Worm (Caenorhabditis elegans) whole organism, L3 larva: Measurements from ENCODE around the gene srv-8.

Experiments
- R02D3.7 ChIP-seq: fragments of 150-350 bp; optimal IDR thresholded peaks from 2 replicates; lab custom pipeline; 2014; ENCODE audit warnings: missing biosample characterization, missing genetic modification characterization
- ZK546.5 ChIP-seq: sonication (generic microtip); optimal IDR thresholded peaks from 2 replicates; lab custom pipeline; 2017; ENCODE audit warnings: missing biosample characterization, missing genetic modification characterization
- aly-2 ChIP-seq: fragments of 150-350 bp; optimal IDR thresholded peaks from 2 replicates; lab custom pipeline; 2014; ENCODE audit warnings: missing biosample characterization, missing genetic modification characterization
- ama-1 ChIP-seq: fragments of 150-350 bp; optimal IDR thresholded peaks from 2 replicates; lab custom pipeline; 2018
- ceh-16 ChIP-seq: sonication (generic microtip); optimal IDR thresholded peaks from 2 replicates; lab custom pipeline; 2017; ENCODE audit warnings: missing biosample characterization, missing genetic modification characterization
- ceh-28 ChIP-seq: fragments of 150-350 bp; optimal IDR thresholded peaks from 2 replicates; lab custom pipeline; 2014; ENCODE audit warnings: missing biosample characterization, missing genetic modification reagents, missing genetic modification characterization
- ceh-82 ChIP-seq: fragments of 150-350 bp; optimal IDR thresholded peaks from 2 replicates; lab custom pipeline; 2014; ENCODE audit warnings: missing biosample characterization, missing genetic modification characterization
- ceh-9 ChIP-seq: sonication (generic microtip); optimal IDR thresholded peaks from 2 replicates; lab custom pipeline; 2018; ENCODE audit warnings: missing biosample characterization, missing genetic modification characterization
- daf-12 ChIP-seq: fragments of 150-350 bp; optimal IDR thresholded peaks from 2 replicates; lab custom pipeline; 2014; ENCODE audit warnings: missing biosample characterization, missing genetic modification reagents, missing genetic modification characterization
- egl-27 ChIP-seq: sonication (generic microtip); optimal IDR thresholded peaks from 4 replicates; lab custom pipeline; 2017; ENCODE audit warnings: missing biosample characterization, missing genetic modification reagents, missing genetic modification characterization
- egl-5 ChIP-seq: fragments of 150-350 bp; optimal IDR thresholded peaks from 2 replicates; lab custom pipeline; 2017; ENCODE audit warnings: missing biosample characterization, missing genetic modification reagents, missing genetic modification characterization, inconsistent platforms
- elt-1 ChIP-seq: fragments of 150-350 bp; optimal IDR thresholded peaks from 2 replicates; lab custom pipeline; 2014; ENCODE audit warnings: missing biosample characterization, missing genetic modification characterization
- elt-2 ChIP-seq: sonication (generic microtip); optimal IDR thresholded peaks from 2 replicates; lab custom pipeline; 2016; ENCODE audit warnings: missing genetic modification reagents, mild to moderate bottlenecking, missing genetic modification characterization, missing compliant biosample characterization
- elt-3 ChIP-seq, 3 experiments: fragments of 150-350 bp in 1 of 3; sonication (generic microtip) in 2 of 3; optimal IDR thresholded peaks; 2 replicates in 2 of 3; 4 replicates in 1 of 3; lab custom pipeline; 2014 to 2017; ENCODE audit warnings: missing biosample characterization in 3 of 3, missing genetic modification characterization in 3 of 3
- eor-1 ChIP-seq, 2 experiments: fragments of 150-350 bp; optimal IDR thresholded peaks; 2 replicates each; lab custom pipeline; 2014 to 2018; ENCODE audit warnings: missing biosample characterization in 2 of 2, missing genetic modification characterization in 2 of 2
- fkh-10 ChIP-seq: sonication (generic microtip); optimal IDR thresholded peaks from 2 replicates; lab custom pipeline; 2017; ENCODE audit warnings: missing biosample characterization, missing genetic modification reagents, missing genetic modification characterization
- fkh-2 ChIP-seq: fragments of 150-350 bp; optimal IDR thresholded peaks from 2 replicates; lab custom pipeline; 2014; ENCODE audit warnings: missing biosample characterization, missing genetic modification reagents, missing genetic modification characterization
- fos-1 ChIP-seq: fragments of 150-350 bp; optimal IDR thresholded peaks from 2 replicates; lab custom pipeline; 2014; ENCODE audit warnings: missing biosample characterization, missing genetic modification characterization
- hmg-11 ChIP-seq: sonication (generic microtip); optimal IDR thresholded peaks from 2 replicates; lab custom pipeline; 2016; ENCODE audit warnings: missing genetic modification characterization, missing compliant biosample characterization
- jun-1 ChIP-seq: fragments of 150-350 bp; optimal IDR thresholded peaks from 2 replicates; lab custom pipeline; 2014; ENCODE audit warnings: missing biosample characterization, missing genetic modification reagents, missing genetic modification characterization
- lin-15B ChIP-seq: fragments of 150-350 bp; optimal IDR thresholded peaks from 2 replicates; lab custom pipeline; 2014; ENCODE audit warnings: missing biosample characterization, missing genetic modification characterization
- lin-39 ChIP-seq: fragments of 150-350 bp; optimal IDR thresholded peaks from 2 replicates; lab custom pipeline; 2018; ENCODE audit warnings: missing biosample characterization, missing genetic modification reagents, missing genetic modification characterization
- lsy-12 ChIP-seq: sonication (generic microtip); optimal IDR thresholded peaks from 2 replicates; lab custom pipeline; 2016; ENCODE audit warnings: mild to moderate bottlenecking, missing genetic modification characterization, missing compliant biosample characterization
- mdl-1 ChIP-seq: fragments of 150-350 bp; optimal IDR thresholded peaks from 2 replicates; lab custom pipeline; 2014; ENCODE audit warnings: missing biosample characterization, missing genetic modification characterization
- mml-1 ChIP-seq: fragments of 150-350 bp; sonication (generic microtip); optimal IDR thresholded peaks from 3 replicates; lab custom pipeline; 2014; ENCODE audit warnings: missing biosample characterization, missing genetic modification characterization
- nfya-1 ChIP-seq: sonication (generic microtip); optimal IDR thresholded peaks from 2 replicates; lab custom pipeline; 2017; ENCODE audit warnings: missing genetic modification characterization, mild to moderate bottlenecking, missing compliant biosample characterization, antibody characterized with exemption, moderate library complexity; ENCODE audit not compliant: insufficient read depth
- nhr-11 ChIP-seq: fragments of 150-350 bp; optimal IDR thresholded peaks from 2 replicates; lab custom pipeline; 2014; ENCODE audit warnings: missing biosample characterization, missing genetic modification characterization
- nhr-12 ChIP-seq: fragments of 150-350 bp; optimal IDR thresholded peaks from 2 replicates; lab custom pipeline; 2014; ENCODE audit warnings: missing biosample characterization, missing genetic modification characterization
- nhr-23 ChIP-seq: fragments of 150-350 bp; optimal IDR thresholded peaks from 2 replicates; lab custom pipeline; 2014; ENCODE audit warnings: missing biosample characterization, missing genetic modification reagents, missing genetic modification characterization
- nhr-237 ChIP-seq: fragments of 150-350 bp; optimal IDR thresholded peaks from 2 replicates; lab custom pipeline; 2014; ENCODE audit warnings: missing biosample characterization, missing genetic modification characterization
- nhr-25 ChIP-seq: sonication (generic microtip); optimal IDR thresholded peaks from 2 replicates; lab custom pipeline; 2017; ENCODE audit warnings: missing biosample characterization, missing genetic modification characterization
- nhr-28 ChIP-seq: fragments of 150-350 bp; optimal IDR thresholded peaks from 2 replicates; lab custom pipeline; 2014; ENCODE audit warnings: missing biosample characterization, missing genetic modification characterization
- nhr-43 ChIP-seq: sonication (generic microtip); optimal IDR thresholded peaks from 2 replicates; lab custom pipeline; 2016; ENCODE audit warnings: mild to moderate bottlenecking, missing genetic modification characterization, missing compliant biosample characterization; ENCODE audit not compliant: poor library complexity, severe bottlenecking
- nhr-67 ChIP-seq: fragments of 150-350 bp; optimal IDR thresholded peaks from 2 replicates; lab custom pipeline; 2014; ENCODE audit warnings: missing biosample characterization, missing genetic modification characterization
- nhr-76 ChIP-seq: fragments of 150-350 bp; sonication (generic microtip); optimal IDR thresholded peaks from 5 replicates; lab custom pipeline; 2014; ENCODE audit warnings: missing biosample characterization, missing genetic modification characterization
- nhr-77 ChIP-seq: fragments of 150-350 bp; optimal IDR thresholded peaks from 2 replicates; lab custom pipeline; 2014; ENCODE audit warnings: missing biosample characterization, missing genetic modification characterization
- pha-4 ChIP-seq: fragments of 150-350 bp; optimal IDR thresholded peaks from 2 replicates; lab custom pipeline; 2014; ENCODE audit warnings: missing biosample characterization, missing genetic modification reagents, missing genetic modification characterization
- pqm-1 ChIP-seq: fragments of 150-350 bp; optimal IDR thresholded peaks from 2 replicates; lab custom pipeline; 2017; ENCODE audit warnings: missing biosample characterization, missing genetic modification characterization, inconsistent platforms
- sea-2 ChIP-seq: fragments of 150-350 bp; sonication (generic microtip); optimal IDR thresholded peaks from 4 replicates; lab custom pipeline; 2014; ENCODE audit warnings: missing biosample characterization, missing genetic modification reagents, missing genetic modification characterization
- skn-1 ChIP-seq: fragments of 150-350 bp; optimal IDR thresholded peaks from 2 replicates; lab custom pipeline; 2014; ENCODE audit warnings: missing biosample characterization, missing genetic modification characterization
- snpc-4 ChIP-seq: fragments of 150-350 bp; optimal IDR thresholded peaks from 2 replicates; lab custom pipeline; 2014; ENCODE audit warnings: missing biosample characterization, missing genetic modification characterization
- tbx-2 ChIP-seq: sonication (generic microtip); optimal IDR thresholded peaks from 2 replicates; lab custom pipeline; 2016; ENCODE audit warnings: mild to moderate bottlenecking, missing genetic modification characterization, missing compliant biosample characterization
- unc-39 ChIP-seq: sonication (generic microtip); optimal IDR thresholded peaks from 4 replicates; lab custom pipeline; 2017; ENCODE audit warnings: missing biosample characterization, missing genetic modification characterization
- unc-62 ChIP-seq: fragments of 150-350 bp; sonication (generic microtip); optimal IDR thresholded peaks from 4 replicates; lab custom pipeline; 2014; ENCODE audit warnings: missing biosample characterization, missing genetic modification reagents, missing genetic modification characterization
- zag-1 ChIP-seq: fragments of 150-350 bp; optimal IDR thresholded peaks from 2 replicates; lab custom pipeline; 2014; ENCODE audit warnings: missing biosample characterization, missing genetic modification characterization
- ztf-11 ChIP-seq: fragments of 150-350 bp; optimal IDR thresholded peaks from 2 replicates; lab custom pipeline; 2014; ENCODE audit warnings: missing biosample characterization, missing genetic modification characterization
- ztf-4 ChIP-seq: fragments of 150-350 bp; optimal IDR thresholded peaks from 2 replicates; lab custom pipeline; 2014; ENCODE audit warnings: missing biosample characterization, missing genetic modification characterization

srv-8 gene

ce11 chrV:13420640-13421039, at the start of gene srv-8:
TSS of gene srv-8 (minus strand) at chrV:13420740.
- TF ChIP-seq unc-39 (no peak), egl-5 (tag; lab: Kevin White, UChicago) (no peak), nhr-25 (no peak), snpc-4 (tag; lab: Kevin White, UChicago) (no peak), aly-2 (no peak)

DNA sequence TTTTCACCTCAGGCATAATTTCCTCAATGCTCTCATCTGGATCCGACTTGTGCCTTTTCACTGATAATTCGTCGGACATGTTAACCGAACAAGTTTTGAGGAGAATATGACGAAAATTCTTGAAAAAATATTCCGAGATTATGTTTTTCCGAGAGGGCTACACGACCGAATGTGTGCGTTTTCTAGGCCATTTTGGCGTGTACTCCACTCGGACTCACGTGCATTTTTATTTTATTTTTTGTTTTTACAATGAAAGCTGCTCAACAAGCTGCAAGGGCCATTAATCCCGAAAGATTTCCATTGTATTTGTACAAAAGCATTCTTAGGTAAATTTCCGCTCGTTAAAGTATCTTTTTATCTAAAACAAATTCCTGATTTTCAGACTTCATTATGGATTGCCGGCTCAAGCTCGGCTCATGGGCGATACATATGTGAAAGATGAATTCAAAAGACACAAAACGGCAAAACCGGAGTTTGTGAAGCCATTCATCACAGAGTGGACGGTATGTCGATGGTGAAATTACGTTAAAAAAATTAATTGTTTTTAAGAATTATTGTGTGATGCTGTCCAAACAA, 47.7 kb upstream of the srv-8 start, which contains the start of the genes F25H9.6 and F25H9.7:
TSS of gene F25H9.6 (minus strand) at position 172 of the 576 bp plus-strand sequence.
TSS of gene F25H9.7 (plus strand) at position 187 of the 576 bp plus-strand sequence.
- TF ChIP-seq fkh-2 (tag; lab: Kevin White, UChicago) (no peak), unc-39 (no peak), daf-12 (no peak), nhr-43 (tag; lab: Kevin White, UChicago) (peak; percentile 95), pha-4 (no peak), lin-39 (tag; lab: Kevin White, UChicago) (peak; percentile 49), ZK546.5 (tag; lab: Kevin White, UChicago) (no peak), ceh-16 (tag; lab: Kevin White, UChicago) (no peak), egl-5 (tag; lab: Kevin White, UChicago) (no peak), unc-62 (GFP tag; lab: Kevin White, UChicago) (no peak), nhr-237 (tag; lab: Kevin White, UChicago) (no peak), ama-1 (no peak), jun-1 (peak; percentile 54), eor-1 (tag; optimal IDR thresholded peaks at IDR 0.05; lab: Kevin White, UChicago) (no peak), elt-2 (tag; lab: Kevin White, UChicago) (peak; percentile 47), elt-3 (tag; optimal IDR thresholded peaks at IDR 0.05; lab: Kevin White, UChicago) (no peak), fos-1 (tag; lab: Kevin White, UChicago) (no peak), egl-27 (peak; percentile 18), ceh-28 (tag; lab: Kevin White, UChicago) (peak; percentile 9), nhr-23 (tag; lab: Kevin White, UChicago) (peak; percentile 56), lin-15B (tag; lab: Kevin White, UChicago) (peak; percentile 76), elt-1 (tag; lab: Kevin White, UChicago) (no peak), ztf-4 (tag; lab: Kevin White, UChicago) (no peak), tbx-2 (tag; lab: Kevin White, UChicago) (peak; percentile 39), skn-1 (tag; lab: Kevin White, UChicago) (peak; percentile 48), lsy-12 (tag; lab: Kevin White, UChicago) (peak; percentile 87), pqm-1 (tag; lab: Kevin White, UChicago) (peak; percentile 60), nhr-76 (tag; lab: Kevin White, UChicago) (no peak), nhr-28 (tag; lab: Kevin White, UChicago) (no peak), nfya-1 (tag; lab: Kevin White, UChicago) (peak; percentile 77), aly-2 (no peak), hmg-11 (tag; lab: Kevin White, UChicago) (peak; percentile 83), R02D3.7 (tag; lab: Kevin White, UChicago) (peak; percentile 52), nhr-11 (tag; lab: Kevin White, UChicago) (no peak), ceh-82 (tag; lab: Kevin White, UChicago) (no peak), nhr-12 (tag; lab: Kevin White, UChicago) (no peak), ztf-11 (tag; lab: Kevin White, UChicago) (no peak), zag-1 (tag; lab: Kevin White, UChicago) (no peak), fkh-10 (GFP tag; lab: Kevin White, UChicago) (no peak), nhr-67 (tag; lab: Kevin White, UChicago) (no peak), snpc-4 (tag; lab: Kevin White, UChicago) (peak; percentile 72), mml-1 (no peak), ceh-9 (tag; lab: Kevin White, UChicago) (no peak), nhr-77 (tag; lab: Kevin White, UChicago) (peak; percentile 27), nhr-25 (peak; percentile 48), sea-2 (no peak), mdl-1 (peak; percentile 78)
- TF ChIP-seq, all 47 proteins: peak for 19
